Worm (Caenorhabditis elegans) whole organism, young adult: ENCODE measurements around the gene ogt-1.

Source experiments
- F10E7.11 ChIP-seq: sonication (generic microtip); optimal IDR thresholded peaks from 2 replicates; lab custom pipeline; 2017; ENCODE audit warnings: mild to moderate bottlenecking, missing genetic modification characterization, moderate library complexity, missing compliant biosample characterization
- F22D6.2 ChIP-seq: sonication (generic microtip); optimal IDR thresholded peaks from 2 replicates; lab custom pipeline; 2016; ENCODE audit warnings: mild to moderate bottlenecking, missing genetic modification characterization, missing compliant biosample characterization
- F33H1.4 ChIP-seq: fragments of 200-800 bp; sonication (Bioruptor generic); IDR thresholded peaks from 2 replicates; pipeline ENCODE4 v1.3.6; 2022; ENCODE audit warnings: missing genetic modification reagents, missing genetic modification characterization, missing compliant biosample characterization
- F49E8.2 ChIP-seq: sonication (generic microtip); optimal IDR thresholded peaks from 3 replicates; lab custom pipeline; 2017; ENCODE audit warnings: missing genetic modification characterization, mild to moderate bottlenecking, missing compliant biosample characterization, antibody characterized with exemption, moderate library complexity; ENCODE audit not compliant: insufficient read depth
- F55B11.4 ChIP-seq: sonication (generic microtip); optimal IDR thresholded peaks from 2 replicates; lab custom pipeline; 2016; ENCODE audit warnings: missing compliant biosample characterization, missing genetic modification characterization, borderline replicate concordance; ENCODE audit not compliant: insufficient read depth
- T26A5.8 ChIP-seq: sonication (generic microtip); optimal IDR thresholded peaks from 2 replicates; lab custom pipeline; 2016; ENCODE audit warnings: missing genetic modification characterization, missing compliant biosample characterization
- Y53G8AR.9 ChIP-seq: fragments of 200-800 bp; sonication (Bioruptor generic); conservative IDR thresholded peaks from 2 replicates; pipeline ENCODE4 v1.3.6; 2022; ENCODE audit warnings: missing genetic modification reagents, missing genetic modification characterization, missing compliant biosample characterization
- Y79H2A.3 ChIP-seq: fragments of 200-800 bp; sonication (Bioruptor generic); conservative IDR thresholded peaks from 2 replicates; pipeline ENCODE4 v1.3.6; 2022; ENCODE audit warnings: missing genetic modification reagents, missing genetic modification characterization, missing compliant biosample characterization
- Y95B8A.8 ChIP-seq: fragments of 200-800 bp; sonication (Bioruptor generic); IDR thresholded peaks from 2 replicates; pipeline ENCODE4 v1.3.6; 2022; ENCODE audit warnings: missing genetic modification reagents, missing genetic modification characterization, missing compliant biosample characterization
- aptf-2 ChIP-seq: fragments of 200-800 bp; sonication (Bioruptor generic); conservative IDR thresholded peaks from 2 replicates; pipeline ENCODE4 v1.3.6; 2022; ENCODE audit warnings: missing genetic modification reagents, missing genetic modification characterization, missing compliant biosample characterization
- aptf-3 ChIP-seq: fragments of 200-800 bp; sonication (Bioruptor generic); IDR thresholded peaks from 2 replicates; pipeline ENCODE4 v1.3.6; 2022; ENCODE audit warnings: missing genetic modification characterization, missing compliant biosample characterization
- bed-1 ChIP-seq: fragments of 200-800 bp; sonication (Bioruptor generic); IDR thresholded peaks from 2 replicates; pipeline ENCODE4 v1.3.6; 2022; ENCODE audit warnings: missing genetic modification reagents, missing genetic modification characterization, missing compliant biosample characterization
- bed-2 ChIP-seq: fragments of 200-800 bp; sonication (Bioruptor generic); IDR thresholded peaks from 2 replicates; pipeline ENCODE4 v1.3.6; 2022; ENCODE audit warnings: missing genetic modification reagents, missing genetic modification characterization, missing compliant biosample characterization
- ccch-3 ChIP-seq: fragments of 200-800 bp; sonication (Bioruptor generic); optimal IDR thresholded peaks from 2 replicates; lab custom pipeline; 2018; ENCODE audit warnings: mild to moderate bottlenecking, missing genetic modification characterization, missing compliant biosample characterization
- cebp-2 ChIP-seq: fragments of 200-800 bp; sonication (Bioruptor generic); IDR thresholded peaks from 2 replicates; pipeline ENCODE4 v1.3.6; 2022; ENCODE audit warnings: missing genetic modification characterization, missing compliant biosample characterization
- dpl-1 ChIP-seq: fragments of 150-350 bp; optimal IDR thresholded peaks from 2 replicates; lab custom pipeline; 2014; ENCODE audit warnings: missing biosample characterization, missing genetic modification reagents, missing genetic modification characterization
- efl-1 ChIP-seq: fragments of 150-350 bp; optimal IDR thresholded peaks from 2 replicates; lab custom pipeline; 2014; ENCODE audit warnings: missing biosample characterization, missing genetic modification reagents, missing genetic modification characterization
- egrh-3 ChIP-seq: fragments of 200-800 bp; sonication (Bioruptor generic); IDR thresholded peaks from 2 replicates; pipeline ENCODE4 v1.3.6; 2022; ENCODE audit warnings: missing genetic modification reagents, missing genetic modification characterization, missing compliant biosample characterization
- gei-17 ChIP-seq: fragments of 200-800 bp; sonication (Bioruptor generic); optimal IDR thresholded peaks from 2 replicates; lab custom pipeline; 2018; ENCODE audit warnings: mild to moderate bottlenecking, missing genetic modification characterization, missing compliant biosample characterization
- him-1 ChIP-seq: sonication (generic microtip); optimal IDR thresholded peaks from 2 replicates; lab custom pipeline; 2016; ENCODE audit warnings: missing genotype, missing genetic modification reagents, missing genetic modification characterization, missing compliant biosample characterization
- hlh-12 ChIP-seq: sonication (generic microtip); optimal IDR thresholded peaks from 2 replicates; lab custom pipeline; 2016; ENCODE audit warnings: missing genetic modification characterization, missing compliant biosample characterization
- hrde-1 ChIP-seq: sonication (generic microtip); optimal IDR thresholded peaks from 2 replicates; lab custom pipeline; 2016; ENCODE audit warnings: missing genetic modification characterization, mild to moderate bottlenecking, missing compliant biosample characterization, moderate library complexity, missing genotype, missing genetic modification reagents, borderline replicate concordance
- let-607 ChIP-seq, 2 experiments: fragments of 200-800 bp in 1 of 2; sonication (Bioruptor generic) in 1 of 2; sonication (generic microtip) in 1 of 2; optimal IDR thresholded peaks; 2 replicates each; lab custom pipeline; 2016 to 2018; ENCODE audit warnings: mild to moderate bottlenecking in 2 of 2, missing compliant biosample characterization in 2 of 2, missing genetic modification characterization in 2 of 2, moderate library complexity in 2 of 2, missing genotype in 1 of 2
- lin-35 ChIP-seq, 3 experiments: fragments of 150-350 bp in 2 of 3; sonication (generic microtip) in 1 of 3; optimal IDR thresholded peaks; 2 replicates each; lab custom pipeline; 2014 to 2018; ENCODE audit warnings: missing biosample characterization in 3 of 3, missing genetic modification characterization in 3 of 3, missing genetic modification reagents in 3 of 3
- lin-40 ChIP-seq: sonication (generic microtip); optimal IDR thresholded peaks from 2 replicates; lab custom pipeline; 2016; ENCODE audit warnings: missing genetic modification characterization, mild to moderate bottlenecking, missing compliant biosample characterization, missing genotype, missing genetic modification reagents
- madf-8 ChIP-seq: fragments of 200-800 bp; sonication (Bioruptor generic); conservative IDR thresholded peaks from 2 replicates; pipeline ENCODE4 v1.3.6; 2022; ENCODE audit warnings: missing genetic modification reagents, missing genetic modification characterization, missing compliant biosample characterization
- mcd-1 ChIP-seq: fragments of 200-800 bp; sonication (Bioruptor generic); IDR thresholded peaks from 2 replicates; pipeline ENCODE4 v1.3.6; 2022; ENCODE audit warnings: missing genetic modification reagents, missing genetic modification characterization, missing compliant biosample characterization
- mes-4 ChIP-seq: sonication (generic microtip); optimal IDR thresholded peaks from 2 replicates; lab custom pipeline; 2016; ENCODE audit warnings: missing genotype, missing genetic modification characterization, missing compliant biosample characterization
- nfya-1 ChIP-seq: sonication (generic microtip); optimal IDR thresholded peaks from 2 replicates; lab custom pipeline; 2017; ENCODE audit warnings: antibody characterized with exemption, missing compliant biosample characterization, missing genetic modification characterization, borderline replicate concordance; ENCODE audit not compliant: insufficient read depth
- nhr-120 ChIP-seq: fragments of 200-800 bp; sonication (Bioruptor generic); IDR thresholded peaks from 2 replicates; pipeline ENCODE4 v1.3.6; 2022; ENCODE audit warnings: missing genetic modification characterization, missing compliant biosample characterization
- nhr-179 ChIP-seq: sonication (generic microtip); optimal IDR thresholded peaks from 2 replicates; lab custom pipeline; 2016; ENCODE audit warnings: mild to moderate bottlenecking, missing genetic modification characterization, missing compliant biosample characterization
- pbrm-1 ChIP-seq: fragments of 200-800 bp; sonication (Bioruptor generic); IDR thresholded peaks from 2 replicates; pipeline ENCODE4 v1.3.6; 2022; ENCODE audit warnings: missing genetic modification reagents, missing genetic modification characterization, missing compliant biosample characterization
- pha-4 ChIP-seq: fragments of 150-350 bp; sonication (generic microtip); optimal IDR thresholded peaks from 2 replicates; lab custom pipeline; 2014; ENCODE audit warnings: missing biosample characterization, missing genetic modification reagents, missing genetic modification characterization
- rcor-1 ChIP-seq: fragments of 200-800 bp; sonication (Bioruptor generic); IDR thresholded peaks from 2 replicates; pipeline ENCODE4 v1.3.6; 2022; ENCODE audit warnings: missing genetic modification reagents, missing genetic modification characterization, missing compliant biosample characterization
- snpc-4 ChIP-seq, 5 experiments: fragments of 150-350 bp in 1 of 5; sonication (generic microtip) in 4 of 5; optimal IDR thresholded peaks; 2 replicates each; lab custom pipeline; 2014 to 2018; ENCODE audit warnings: missing genetic modification characterization in 5 of 5, missing biosample characterization in 3 of 5, antibody characterized with exemption in 2 of 5, mild to moderate bottlenecking in 2 of 5, missing compliant biosample characterization in 2 of 5, missing genotype in 2 of 5, moderate library complexity in 2 of 5, missing genetic modification reagents in 1 of 5
- tlf-1 ChIP-seq: fragments of 200-800 bp; sonication (Bioruptor generic); optimal IDR thresholded peaks from 2 replicates; lab custom pipeline; 2018; ENCODE audit warnings: mild to moderate bottlenecking, missing genetic modification characterization, missing compliant biosample characterization
- ztf-22 ChIP-seq: fragments of 200-800 bp; sonication (Bioruptor generic); optimal IDR thresholded peaks from 2 replicates; lab custom pipeline; 2018; ENCODE audit warnings: mild to moderate bottlenecking, missing genetic modification characterization, moderate library complexity, missing compliant biosample characterization

ogt-1 gene

ce11 chrIII:7116615-7117252 is 36.9 kb downstream of the ogt-1 start (continued):
- no peak for TF ChIP-seq tlf-1 (GFP tag; lab: Kevin White, UChicago)
- no peak for TF ChIP-seq ztf-22
- TF ChIP-seq F55B11.4 (tag; lab: Kevin White, UChicago) = no peak
- TF ChIP-seq aptf-3 = no peak
- no peak for TF ChIP-seq T26A5.8 (tag; lab: Kevin White, UChicago)
- no peak for TF ChIP-seq madf-8
- TF ChIP-seq lin-40 (tag; lab: Kevin White, UChicago) = peak; percentile 46

- TF ChIP-seq cebp-2 (no peak), dpl-1 (GFP tag; lab: Kevin White, UChicago) (no peak), pha-4 (no peak), efl-1 (no peak), aptf-2 (GFP tag; lab: Robert Waterston, UW) (no peak), ccch-3 (GFP tag; lab: Kevin White, UChicago) (no peak), Y79H2A.3 (GFP tag; lab: Robert Waterston, UW) (no peak), rcor-1 (no peak), nhr-120 (GFP tag; lab: Robert Waterston, UW) (no peak), Y95B8A.8 (no peak), F22D6.2 (no peak), nfya-1 (tag; lab: Kevin White, UChicago) (no peak), bed-1 (GFP tag; lab: Robert Waterston, UW) (no peak), F49E8.2 (tag; lab: Kevin White, UChicago) (no peak), let-607 (tag; optimal IDR thresholded peaks at IDR 0.05; lab: Kevin White, UChicago) (no peak), him-1 (tag; lab: Kevin White, UChicago) (no peak)
Observed at ce11 chrIII:7114952-7115488, 38.6 kb downstream of the ogt-1 start, which contains the start of gene nhr-10. Gene nhr-10, minus strand, starts transcription at chrIII:7115438.

ce11 chrIII:7112285-7112684 is 41.3 kb downstream of the ogt-1 start:
- no peak for TF ChIP-seq Y53G8AR.9
- TF ChIP-seq F33H1.4 (GFP tag; lab: Robert Waterston, UW) = no peak
- no peak for TF ChIP-seq gei-17
- no peak for TF ChIP-seq egrh-3 (GFP tag; lab: Robert Waterston, UW)
- TF ChIP-seq mcd-1 (GFP tag; lab: Robert Waterston, UW) = no peak
- no peak for TF ChIP-seq snpc-4 (GFP tag; optimal IDR thresholded peaks at IDR 0.05; lab: Kevin White, UChicago)
- TF ChIP-seq snpc-4 (tag; optimal IDR thresholded peaks at IDR 0.05; lab: Kevin White, UChicago) = no peak
- TF ChIP-seq tlf-1 (GFP tag; lab: Kevin White, UChicago) = no peak
- TF ChIP-seq pbrm-1 (GFP tag; lab: Robert Waterston, UW) = no peak
- TF ChIP-seq lin-35 (GFP tag; optimal IDR thresholded peaks at IDR 0.05; lab: Kevin White, UChicago) = no peak
- no peak for TF ChIP-seq nhr-120 (GFP tag; lab: Robert Waterston, UW)
- no peak for TF ChIP-seq bed-2 (GFP tag; lab: Robert Waterston, UW)
- no peak for TF ChIP-seq F10E7.11 (tag; lab: Kevin White, UChicago)
- TF ChIP-seq nhr-179 (tag; lab: Kevin White, UChicago) = no peak
- no peak for TF ChIP-seq hlh-12 (tag; lab: Kevin White, UChicago)
- no peak for TF ChIP-seq hrde-1 (tag; lab: Kevin White, UChicago)
- no peak for TF ChIP-seq mes-4 (tag; lab: Kevin White, UChicago)
- no peak for TF ChIP-seq aptf-3
